Worm (Caenorhabditis elegans) whole organism, L1 larva: ENCODE data around the gene T10H10.2.

Experiments
- C16A3.4 ChIP-seq: fragments of 150-350 bp; optimal IDR thresholded peaks from 2 replicates; lab custom pipeline; 2014; ENCODE audit warnings: missing biosample characterization, missing genetic modification characterization
- F16B12.6 ChIP-seq: fragments of 150-350 bp; optimal IDR thresholded peaks from 2 replicates; lab custom pipeline; 2014; ENCODE audit warnings: missing biosample characterization, missing genetic modification characterization
- alr-1 ChIP-seq: fragments of 200-800 bp; sonication (Bioruptor generic); optimal IDR thresholded peaks from 2 replicates; lab custom pipeline; 2018; ENCODE audit warnings: borderline replicate concordance, mild to moderate bottlenecking, missing genetic modification characterization, missing compliant biosample characterization
- blmp-1 ChIP-seq: fragments of 150-350 bp; optimal IDR thresholded peaks from 2 replicates; lab custom pipeline; 2014; ENCODE audit warnings: missing biosample characterization, missing genetic modification characterization
- ceh-63 ChIP-seq: fragments of 200-800 bp; sonication (Bioruptor generic); optimal IDR thresholded peaks from 2 replicates; lab custom pipeline; 2018; ENCODE audit warnings: mild to moderate bottlenecking, missing genetic modification characterization, missing compliant biosample characterization
- ceh-8 ChIP-seq: fragments of 200-800 bp; sonication (Bioruptor generic); optimal IDR thresholded peaks from 2 replicates; lab custom pipeline; 2018; ENCODE audit warnings: mild to moderate bottlenecking, missing genetic modification characterization, moderate library complexity, missing compliant biosample characterization
- ceh-90 ChIP-seq: sonication (generic microtip); optimal IDR thresholded peaks from 2 replicates; lab custom pipeline; 2016; ENCODE audit warnings: missing genetic modification characterization, missing compliant biosample characterization
- ces-1 ChIP-seq: fragments of 150-350 bp; optimal IDR thresholded peaks from 2 replicates; lab custom pipeline; 2014; ENCODE audit warnings: missing biosample characterization, missing genetic modification reagents, missing genetic modification characterization
- dsc-1 ChIP-seq: sonication (generic microtip); optimal IDR thresholded peaks from 2 replicates; lab custom pipeline; 2016; ENCODE audit warnings: mild to moderate bottlenecking, missing genetic modification characterization, missing compliant biosample characterization
- efl-1 ChIP-seq, 4 experiments: fragments of 150-350 bp; optimal IDR thresholded peaks in 3 of 4; peaks in 1 of 4; 1 replicate in 1 of 4; 2 replicates in 3 of 4; lab custom pipeline; 2014; ENCODE audit warnings: missing biosample characterization in 2 of 4, missing genetic modification characterization in 2 of 4, missing genetic modification reagents in 2 of 4
- elt-2 ChIP-seq: sonication (generic microtip); optimal IDR thresholded peaks from 2 replicates; lab custom pipeline; 2016; ENCODE audit warnings: missing genetic modification characterization, mild to moderate bottlenecking, inconsistent platforms, missing compliant biosample characterization, missing genetic modification reagents
- elt-3 ChIP-seq, 6 experiments: fragments of 150-350 bp in 1 of 6; sonication (generic microtip); optimal IDR thresholded peaks; 2 replicates each; lab custom pipeline; 2017 to 2018; ENCODE audit warnings: missing biosample characterization in 6 of 6, missing genetic modification characterization in 6 of 6, inconsistent platforms in 1 of 6
- fkh-4 ChIP-seq: sonication (generic microtip); optimal IDR thresholded peaks from 2 replicates; lab custom pipeline; 2016; ENCODE audit warnings: missing compliant biosample characterization, missing genetic modification characterization, borderline replicate concordance
- fkh-8 ChIP-seq: sonication (generic microtip); optimal IDR thresholded peaks from 2 replicates; lab custom pipeline; 2016; ENCODE audit warnings: mild to moderate bottlenecking, missing genetic modification characterization, missing compliant biosample characterization
- grh-1 ChIP-seq: fragments of 200-800 bp; sonication (Bioruptor generic); IDR thresholded peaks from 2 replicates; pipeline ENCODE4 v1.3.6; 2022; ENCODE audit warnings: missing genetic modification reagents, missing genetic modification characterization, missing compliant biosample characterization
- hlh-4 ChIP-seq: sonication (generic microtip); optimal IDR thresholded peaks from 2 replicates; lab custom pipeline; 2016; ENCODE audit warnings: mild to moderate bottlenecking, missing genetic modification characterization, missing compliant biosample characterization
- irx-1 ChIP-seq: sonication (generic microtip); optimal IDR thresholded peaks from 2 replicates; lab custom pipeline; 2016; ENCODE audit warnings: missing genetic modification characterization, missing compliant biosample characterization
- lin-14 ChIP-seq: fragments of 200-800 bp; sonication (Bioruptor generic); optimal IDR thresholded peaks from 2 replicates; lab custom pipeline; 2018; ENCODE audit warnings: mild to moderate bottlenecking, missing genetic modification characterization, moderate library complexity, missing compliant biosample characterization
- lin-35 ChIP-seq, 2 experiments: fragments of 150-350 bp; optimal IDR thresholded peaks; 2 replicates each; lab custom pipeline; 2014; ENCODE audit warnings: missing biosample characterization in 2 of 2, missing genetic modification characterization in 2 of 2, missing genetic modification reagents in 2 of 2
- lin-39 ChIP-seq: fragments of 150-350 bp; optimal IDR thresholded peaks from 2 replicates; lab custom pipeline; 2014; ENCODE audit warnings: missing biosample characterization, missing genetic modification reagents, missing genetic modification characterization
- lir-3 ChIP-seq: sonication (generic microtip); optimal IDR thresholded peaks from 2 replicates; lab custom pipeline; 2016; ENCODE audit warnings: mild to moderate bottlenecking, missing genetic modification characterization, moderate library complexity, missing compliant biosample characterization; ENCODE audit not compliant: poor library complexity
- lsy-2 ChIP-seq, 2 experiments: fragments of 150-350 bp; optimal IDR thresholded peaks; 2 replicates each; lab custom pipeline; 2014; ENCODE audit warnings: missing biosample characterization in 2 of 2, missing genetic modification characterization in 2 of 2
- mdl-1 ChIP-seq, 2 experiments: fragments of 150-350 bp; optimal IDR thresholded peaks; 2 replicates each; lab custom pipeline; 2014 to 2017; ENCODE audit warnings: missing biosample characterization in 2 of 2, missing genetic modification characterization in 2 of 2, inconsistent platforms in 1 of 2
- mep-1 ChIP-seq: fragments of 150-350 bp; optimal IDR thresholded peaks from 2 replicates; lab custom pipeline; 2014; ENCODE audit warnings: missing biosample characterization, missing genetic modification characterization
- nhr-19 ChIP-seq: fragments of 200-800 bp; sonication (Bioruptor generic); conservative IDR thresholded peaks from 2 replicates; pipeline ENCODE4 v1.3.6; 2022; ENCODE audit warnings: missing genetic modification characterization, missing compliant biosample characterization
- nhr-20 ChIP-seq: sonication (generic microtip); optimal IDR thresholded peaks from 2 replicates; lab custom pipeline; 2016; ENCODE audit warnings: mild to moderate bottlenecking, missing genetic modification characterization, missing compliant biosample characterization
- nhr-237 ChIP-seq: fragments of 150-350 bp; optimal IDR thresholded peaks from 2 replicates; lab custom pipeline; 2014; ENCODE audit warnings: missing biosample characterization, missing genetic modification characterization
- nhr-28 ChIP-seq: fragments of 150-350 bp; optimal IDR thresholded peaks from 2 replicates; lab custom pipeline; 2014; ENCODE audit warnings: missing biosample characterization, missing genetic modification characterization
- nhr-47 ChIP-seq: sonication (generic microtip); optimal IDR thresholded peaks from 2 replicates; lab custom pipeline; 2016; ENCODE audit warnings: mild to moderate bottlenecking, missing genetic modification characterization, moderate library complexity, missing compliant biosample characterization
- nhr-71 ChIP-seq: sonication (generic microtip); optimal IDR thresholded peaks from 2 replicates; lab custom pipeline; 2016; ENCODE audit warnings: mild to moderate bottlenecking, missing genetic modification characterization, moderate library complexity, missing compliant biosample characterization
- nhr-77 ChIP-seq: fragments of 150-350 bp; optimal IDR thresholded peaks from 2 replicates; lab custom pipeline; 2014; ENCODE audit warnings: missing biosample characterization, missing genetic modification characterization
- nhr-85 ChIP-seq: sonication (generic microtip); peaks from one replicate; lab custom pipeline; 2016; ENCODE audit warnings: missing genetic modification characterization, inconsistent platforms, missing compliant biosample characterization
- nhr-90 ChIP-seq: sonication (generic microtip); optimal IDR thresholded peaks from 2 replicates; lab custom pipeline; 2016; ENCODE audit warnings: mild to moderate bottlenecking, missing genetic modification characterization, missing compliant biosample characterization; ENCODE audit not compliant: poor library complexity
- rnt-1 ChIP-seq: sonication (generic microtip); optimal IDR thresholded peaks from 2 replicates; lab custom pipeline; 2016; ENCODE audit warnings: mild to moderate bottlenecking, missing genetic modification characterization, moderate library complexity, missing compliant biosample characterization
- skn-1 ChIP-seq: fragments of 150-350 bp; optimal IDR thresholded peaks from 2 replicates; lab custom pipeline; 2014; ENCODE audit warnings: missing biosample characterization, missing genetic modification characterization
- snu-23 ChIP-seq: sonication (generic microtip); optimal IDR thresholded peaks from 2 replicates; lab custom pipeline; 2016; ENCODE audit warnings: missing genetic modification characterization, missing compliant biosample characterization
- sox-4 ChIP-seq: sonication (generic microtip); optimal IDR thresholded peaks from 2 replicates; lab custom pipeline; 2016; ENCODE audit warnings: missing genetic modification characterization, missing compliant biosample characterization
- sup-37 ChIP-seq: fragments of 200-800 bp; sonication (Bioruptor generic); optimal IDR thresholded peaks from 2 replicates; lab custom pipeline; 2018; ENCODE audit warnings: mild to moderate bottlenecking, missing genetic modification characterization, missing compliant biosample characterization
- tbx-2 ChIP-seq: sonication (generic microtip); optimal IDR thresholded peaks from 2 replicates; lab custom pipeline; 2016; ENCODE audit warnings: missing genetic modification characterization, missing compliant biosample characterization
- unc-130 ChIP-seq: fragments of 150-350 bp; optimal IDR thresholded peaks from 2 replicates; lab custom pipeline; 2017; ENCODE audit warnings: missing biosample characterization, missing genetic modification characterization, inconsistent platforms
- vab-15 ChIP-seq: sonication (generic microtip); optimal IDR thresholded peaks from 2 replicates; lab custom pipeline; 2017; ENCODE audit warnings: missing genotype, mild to moderate bottlenecking, missing genetic modification characterization, missing compliant biosample characterization
- xbp-1 ChIP-seq: sonication (generic microtip); optimal IDR thresholded peaks from 2 replicates; lab custom pipeline; 2016; ENCODE audit warnings: missing genetic modification characterization, missing compliant biosample characterization
- ztf-11 ChIP-seq, 2 experiments: sonication (generic microtip); optimal IDR thresholded peaks; 2 replicates each; lab custom pipeline; 2016 to 2017; ENCODE audit warnings: missing genetic modification characterization in 2 of 2, missing biosample characterization in 1 of 2, missing compliant biosample characterization in 1 of 2

T10H10.2 gene

ce11 chrX:2304496-2304895, 9.9 kb downstream of the T10H10.2 start:
- no peak for TF ChIP-seq nhr-77 (tag; lab: Kevin White, UChicago)
- no peak for TF ChIP-seq ceh-63
- no peak for TF ChIP-seq ceh-8
- TF ChIP-seq hlh-4 (tag; lab: Kevin White, UChicago): no peak
- no peak for TF ChIP-seq grh-1 (GFP tag; lab: Robert Waterston, UW)
- no peak for TF ChIP-seq fkh-4
- TF ChIP-seq nhr-47 (tag; lab: Kevin White, UChicago): no peak
- TF ChIP-seq, all 84 proteins: peak for 0

- peak; percentile 24 for TF ChIP-seq tbx-2 (tag; lab: Kevin White, UChicago)
- TF ChIP-seq elt-2: peak; percentile 24
- peak in 1 of 2 experiments; percentile 15 for TF ChIP-seq lsy-2 (tag; optimal IDR thresholded peaks at IDR 0.05; lab: Kevin White, UChicago)
- TF ChIP-seq nhr-237: no peak
- TF ChIP-seq nhr-28 (tag; lab: Kevin White, UChicago): no peak
- TF ChIP-seq nhr-20 (tag; lab: Kevin White, UChicago): peak; percentile 78
- TF ChIP-seq F16B12.6 (tag; lab: Kevin White, UChicago): no peak
- no peak for TF ChIP-seq alr-1 (tag; lab: Kevin White, UChicago)
- peak; percentile 60 for TF ChIP-seq nhr-19 (GFP tag; lab: Robert Waterston, UW)
- no peak for TF ChIP-seq lin-39 (tag; lab: Kevin White, UChicago)
- TF ChIP-seq blmp-1 (tag; lab: Kevin White, UChicago): peak; percentile 42
- TF ChIP-seq dsc-1 (tag; lab: Kevin White, UChicago): no peak
- TF ChIP-seq lin-35 (GFP tag; optimal IDR thresholded peaks at IDR 0.05; lab: Kevin White, UChicago): peak in 1 of 2 experiments; percentile 50
- peak; percentile 79 for TF ChIP-seq snu-23 (GFP tag; lab: Kevin White, UChicago)
- no peak for TF ChIP-seq hlh-4 (tag; lab: Kevin White, UChicago)
- TF ChIP-seq fkh-8 (tag; lab: Kevin White, UChicago): no peak
- TF ChIP-seq xbp-1 (tag; lab: Kevin White, UChicago): peak; percentile 11
- TF ChIP-seq rnt-1 (tag; lab: Kevin White, UChicago): peak; percentile 60
- peak; percentile 81 for TF ChIP-seq nhr-71
- peak; percentile 36 for TF ChIP-seq C16A3.4 (tag; lab: Kevin White, UChicago)
- TF ChIP-seq nhr-85 (tag; lab: Kevin White, UChicago): peak; percentile 87
- TF ChIP-seq nhr-47 (tag; lab: Kevin White, UChicago): peak; percentile 42
- TF ChIP-seq lir-3 (tag; lab: Kevin White, UChicago): peak; percentile 25
- TF ChIP-seq skn-1 (tag; lab: Kevin White, UChicago): peak; percentile 76
- TF ChIP-seq ceh-90 (tag; lab: Kevin White, UChicago): no peak
- peak; percentile 81 for TF ChIP-seq lin-14 (GFP tag; lab: Kevin White, UChicago)
- no peak for TF ChIP-seq vab-15 (tag; lab: Kevin White, UChicago)
- peak in 1 of 2 experiments; percentile 94 for TF ChIP-seq mdl-1 (tag; optimal IDR thresholded peaks at IDR 0.05; lab: Kevin White, UChicago)
- TF ChIP-seq sox-4: no peak
- peak in 1 of 2 experiments; percentile 4 for TF ChIP-seq efl-1 (optimal IDR thresholded peaks at IDR 0.05; lab: Kevin White, UChicago)
- peak in 1 of 2 experiments; percentile 1 for TF ChIP-seq efl-1 (GFP tag; optimal IDR thresholded peaks at IDR 0.05 in 1 of 2; lab: Kevin White, UChicago)
- peak; percentile 48 for TF ChIP-seq nhr-90 (tag; lab: Kevin White, UChicago)
- TF ChIP-seq ces-1 (GFP tag; lab: Kevin White, UChicago): no peak
- peak in 1 of 6 experiments; percentile 71 for TF ChIP-seq elt-3 (tag; optimal IDR thresholded peaks at IDR 0.05; lab: Kevin White, UChicago)
- peak; percentile 80 for TF ChIP-seq unc-130
These were observed 21.7 kb downstream of the T10H10.2 start for ce11 chrX:2316205-2316604.

ce11 chrX:2316859-2317258, 22.3 kb downstream of the T10H10.2 start:
- TF ChIP-seq nhr-85 (tag; lab: Kevin White, UChicago) (no peak), lsy-2 (tag; optimal IDR thresholded peaks at IDR 0.05; lab: Kevin White, UChicago) (no peak), nhr-28 (tag; lab: Kevin White, UChicago) (no peak), sup-37 (no peak), nhr-19 (GFP tag; lab: Robert Waterston, UW) (no peak), ceh-8 (no peak), ztf-11 (tag; optimal IDR thresholded peaks at IDR 0.05; lab: Kevin White, UChicago) (no peak), skn-1 (tag; lab: Kevin White, UChicago) (no peak), nhr-237 (no peak), irx-1 (no peak), lin-14 (GFP tag; lab: Kevin White, UChicago) (no peak), mep-1 (tag; lab: Kevin White, UChicago) (no peak), unc-130 (no peak)
